Worm (Caenorhabditis elegans): ENCODE data around the gene F20C5.5.
A peak's percentile ranks its signal among the peaks of the same experiment; 100 is the strongest.

Gene F20C5.5

ce11 chrIV:8813614-8814013 lies 44.2 kb upstream of the F20C5.5 start, which contains the start of gene exc-5:
Gene exc-5 (minus strand): TSS chrIV:8813670.
- TF ChIP-seq sma-9 (GFP tag; optimal IDR thresholded peaks at IDR 0.05) (peak; percentile 28), sma-9 (tag; optimal IDR thresholded peaks at IDR 0.05) (no peak), lsy-2 (tag; optimal IDR thresholded peaks at IDR 0.05) (no peak), crh-2 (tag; optimal IDR thresholded peaks at IDR 0.05) (no peak), skn-1 (tag; optimal IDR thresholded peaks at IDR 0.05) (no peak), C34F6.9 (tag; optimal IDR thresholded peaks at IDR 0.05) (peak; percentile 8), F13H6.1 (tag; optimal IDR thresholded peaks at IDR 0.05) (peak; percentile 51), lin-11 (tag; optimal IDR thresholded peaks at IDR 0.05) (no peak), nhr-129 (tag; optimal IDR thresholded peaks at IDR 0.05) (peak; percentile 13), unc-55 (GFP tag; optimal IDR thresholded peaks at IDR 0.05) (no peak), R02D3.7 (tag; optimal IDR thresholded peaks at IDR 0.05) (no peak), mab-5 (tag; optimal IDR thresholded peaks at IDR 0.05) (no peak), nhr-237 (tag; optimal IDR thresholded peaks at IDR 0.05) (no peak), peb-1 (tag; optimal IDR thresholded peaks at IDR 0.05) (no peak), ceh-82 (tag; optimal IDR thresholded peaks at IDR 0.05) (no peak)

- TF ChIP-seq aly-2 (tag; optimal IDR thresholded peaks at IDR 0.05) (no peak), fos-1 (tag; optimal IDR thresholded peaks at IDR 0.05) (peak; percentile 78)
Observed at ce11 chrIV:8807327-8807726, 37.9 kb upstream of the F20C5.5 start.

- no peak for TF ChIP-seq unc-39 (tag; optimal IDR thresholded peaks at IDR 0.05)
- no peak for TF ChIP-seq blmp-1 (tag; optimal IDR thresholded peaks at IDR 0.05; ENCODE audit: insufficient read depth)
- TF ChIP-seq alr-1 (tag; optimal IDR thresholded peaks at IDR 0.05) = no peak
- TF ChIP-seq snpc-4 (tag; optimal IDR thresholded peaks at IDR 0.05) = no peak
- TF ChIP-seq lin-13 (GFP tag; optimal IDR thresholded peaks at IDR 0.05) = no peak
- no peak for TF ChIP-seq unc-55 (GFP tag; optimal IDR thresholded peaks at IDR 0.05)
- no peak for TF ChIP-seq zag-1 (tag; optimal IDR thresholded peaks at IDR 0.05)
- TF ChIP-seq aly-2 (tag; optimal IDR thresholded peaks at IDR 0.05) = no peak
- TF ChIP-seq nhr-129 (tag; optimal IDR thresholded peaks at IDR 0.05) = no peak
- no peak for TF ChIP-seq nhr-10 (tag; optimal IDR thresholded peaks at IDR 0.05)
- TF ChIP-seq elt-3 (tag; optimal IDR thresholded peaks at IDR 0.05) = no peak
- no peak for TF ChIP-seq nhr-23 (tag; optimal IDR thresholded peaks at IDR 0.05)
- no peak for TF ChIP-seq ztf-11 (tag; optimal IDR thresholded peaks at IDR 0.05)
- TF ChIP-seq ztf-4 (tag; optimal IDR thresholded peaks at IDR 0.05) = no peak
- TF ChIP-seq skn-1 (tag; optimal IDR thresholded peaks at IDR 0.05) = no peak
- no peak for TF ChIP-seq gmeb-1 (tag; optimal IDR thresholded peaks at IDR 0.05)
- no peak for TF ChIP-seq mdl-1 (tag; optimal IDR thresholded peaks at IDR 0.05)
Observed at ce11 chrIV:8798255-8798654, 28.8 kb upstream of the F20C5.5 start, which contains the start of gene clec-182. Gene clec-182 (minus strand): TSS chrIV:8798355.

ce11 chrIV:8796246-8796645 lies 26.8 kb upstream of the F20C5.5 start:
- TF ChIP-seq mab-5 (tag; optimal IDR thresholded peaks at IDR 0.05) = no peak
- peak; percentile 58 for TF ChIP-seq zag-1 (tag; optimal IDR thresholded peaks at IDR 0.05)
- peak; percentile 52 for TF ChIP-seq unc-55 (GFP tag; optimal IDR thresholded peaks at IDR 0.05)
- TF ChIP-seq C34F6.9 (tag; optimal IDR thresholded peaks at IDR 0.05) = peak; percentile 60
- TF ChIP-seq sma-9 (GFP tag; optimal IDR thresholded peaks at IDR 0.05) = peak; percentile 36
- TF ChIP-seq sma-9 (tag; optimal IDR thresholded peaks at IDR 0.05) = no peak
- peak in 1 of 2 experiments; percentile 31 for TF ChIP-seq mdl-1 (tag; optimal IDR thresholded peaks at IDR 0.05)
- no peak for TF ChIP-seq lin-39 (tag; optimal IDR thresholded peaks at IDR 0.05)
- TF ChIP-seq F13H6.1 (tag; optimal IDR thresholded peaks at IDR 0.05) = peak; percentile 9
- no peak for TF ChIP-seq alr-1 (tag; optimal IDR thresholded peaks at IDR 0.05)
- TF ChIP-seq aly-2 (tag; optimal IDR thresholded peaks at IDR 0.05) = no peak
- no peak for TF ChIP-seq ztf-11 (tag; optimal IDR thresholded peaks at IDR 0.05)
- peak; percentile 9 for TF ChIP-seq fos-1 (tag; optimal IDR thresholded peaks at IDR 0.05)
- no peak for TF ChIP-seq ztf-1 (GFP tag; conservative IDR thresholded peaks at IDR 0.05)

ce11 chrIV:8794895-8795665 lies 25.6 kb upstream of the F20C5.5 start:
- peak; percentile 31 for TF ChIP-seq mab-5 (tag; optimal IDR thresholded peaks at IDR 0.05)
- TF ChIP-seq lin-11 (tag; optimal IDR thresholded peaks at IDR 0.05) = peak; percentile 44
- TF ChIP-seq egl-27 (tag; optimal IDR thresholded peaks at IDR 0.05) = peak; percentile 81
- TF ChIP-seq R02D3.7 (tag; optimal IDR thresholded peaks at IDR 0.05) = no peak
- TF ChIP-seq ztf-4 (tag; optimal IDR thresholded peaks at IDR 0.05) = peak; percentile 87
- no peak for TF ChIP-seq nhr-11 (tag; optimal IDR thresholded peaks at IDR 0.05)
- TF ChIP-seq F13H6.1 (tag; optimal IDR thresholded peaks at IDR 0.05) = peak; percentile 93
- TF ChIP-seq elt-3 (tag; optimal IDR thresholded peaks at IDR 0.05) = no peak
- peak; percentile 70 for TF ChIP-seq nhr-6 (tag; optimal IDR thresholded peaks at IDR 0.05)
- peak; percentile 87 for TF ChIP-seq sem-4 (tag; optimal IDR thresholded peaks at IDR 0.05)
- no peak for TF ChIP-seq ceh-82 (tag; optimal IDR thresholded peaks at IDR 0.05)
- peak; percentile 90 for TF ChIP-seq sma-9 (GFP tag; optimal IDR thresholded peaks at IDR 0.05)
- TF ChIP-seq sma-9 (tag; optimal IDR thresholded peaks at IDR 0.05) = no peak
- no peak for TF ChIP-seq nhr-237 (tag; optimal IDR thresholded peaks at IDR 0.05)
- TF ChIP-seq lin-39 (tag; optimal IDR thresholded peaks at IDR 0.05) = no peak
- peak; percentile 80 to 93 for TF ChIP-seq mdl-1 (tag; optimal IDR thresholded peaks at IDR 0.05)
- TF ChIP-seq nhr-77 (tag; optimal IDR thresholded peaks at IDR 0.05) = no peak
- TF ChIP-seq C34F6.9 (tag; optimal IDR thresholded peaks at IDR 0.05) = peak; percentile 82
- TF ChIP-seq ceh-16 (tag; optimal IDR thresholded peaks at IDR 0.05) = peak; percentile 97
- peak; percentile 88 for TF ChIP-seq blmp-1 (tag; optimal IDR thresholded peaks at IDR 0.05; ENCODE audit: insufficient read depth)
- peak; percentile 1 to 67 for TF ChIP-seq lsy-2 (tag; optimal IDR thresholded peaks at IDR 0.05)
- peak; percentile 89 for TF ChIP-seq nhr-21 (tag; optimal IDR thresholded peaks at IDR 0.05)
- TF ChIP-seq nhr-129 (tag; optimal IDR thresholded peaks at IDR 0.05) = peak; percentile 71
- TF ChIP-seq ztf-1 (GFP tag; conservative IDR thresholded peaks at IDR 0.05) = no peak
- peak; percentile 89 for TF ChIP-seq crh-2 (tag; optimal IDR thresholded peaks at IDR 0.05)
- peak; percentile 77 for TF ChIP-seq sma-3 (GFP tag; optimal IDR thresholded peaks at IDR 0.05)
- peak; percentile 67 for TF ChIP-seq lin-13 (GFP tag; optimal IDR thresholded peaks at IDR 0.05)
